Worm (Caenorhabditis elegans): Measurements from ENCODE around the gene ZK177.1.

- no peak for TF ChIP-seq pax-3 (tag; optimal IDR thresholded peaks at IDR 0.05)
- no peak for TF ChIP-seq blmp-1 (tag; optimal IDR thresholded peaks at IDR 0.05)
- TF ChIP-seq lsy-2 (tag; optimal IDR thresholded peaks at IDR 0.05): no peak
- no peak for TF ChIP-seq skn-1 (tag; optimal IDR thresholded peaks at IDR 0.05)
- TF ChIP-seq lin-13 (GFP tag; optimal IDR thresholded peaks at IDR 0.05): no peak
- no peak for TF ChIP-seq ztf-4 (tag; optimal IDR thresholded peaks at IDR 0.05)
- TF ChIP-seq fkh-10 (GFP tag; optimal IDR thresholded peaks at IDR 0.05): no peak
Measured at ce11 chrII:5494405-5494804, 33.5 kb upstream of the ZK177.1 start, which contains the start of gene F12A10.6.
